Worm (Caenorhabditis elegans) whole organism, early embryonic: ENCODE measurements around the gene H14E04.2.
A peak's percentile ranks its signal among the peaks of the same experiment; 100 is the strongest.

Experiments
- F13C5.2 ChIP-seq: sonication (generic microtip); optimal IDR thresholded peaks from 2 replicates; lab custom pipeline; 2017; ENCODE audit warnings: mild to moderate bottlenecking, missing genetic modification characterization, inconsistent platforms, missing compliant biosample characterization
- ceh-13 ChIP-seq: fragments of 200-800 bp; sonication (Bioruptor generic); optimal IDR thresholded peaks from 2 replicates; lab custom pipeline; 2018; ENCODE audit warnings: mild to moderate bottlenecking, missing genetic modification characterization, missing compliant biosample characterization
- ceh-36 ChIP-seq: sonication (generic microtip); optimal IDR thresholded peaks from 2 replicates; lab custom pipeline; 2016; ENCODE audit warnings: missing genetic modification characterization, inconsistent platforms, missing compliant biosample characterization
- ets-7 ChIP-seq: sonication (generic microtip); optimal IDR thresholded peaks from 2 replicates; lab custom pipeline; 2016; ENCODE audit warnings: missing genotype, missing genetic modification characterization, missing compliant biosample characterization
- hmbx-1 ChIP-seq: sonication (generic microtip); optimal IDR thresholded peaks from 2 replicates; lab custom pipeline; 2016; ENCODE audit warnings: mild to moderate bottlenecking, missing genetic modification characterization, missing compliant biosample characterization
- hmg-4 ChIP-seq: fragments of 200-800 bp; sonication (Bioruptor generic); optimal IDR thresholded peaks from 2 replicates; lab custom pipeline; 2018; ENCODE audit warnings: mild to moderate bottlenecking, missing genetic modification characterization, missing compliant biosample characterization
- hnd-1 ChIP-seq: sonication (generic microtip); optimal IDR thresholded peaks from 2 replicates; lab custom pipeline; 2016; ENCODE audit warnings: missing genetic modification characterization, missing compliant biosample characterization
- scrt-1 ChIP-seq: fragments of 200-800 bp; sonication (Bioruptor generic); IDR thresholded peaks from 2 replicates; pipeline ENCODE4 v1.3.6; 2022; ENCODE audit warnings: missing genetic modification characterization, missing compliant biosample characterization
- sea-1 ChIP-seq: fragments of 200-800 bp; sonication (Bioruptor generic); conservative IDR thresholded peaks from 2 replicates; pipeline ENCODE4 v1.3.6; 2022; ENCODE audit warnings: missing genetic modification characterization, missing compliant biosample characterization
- tbx-11 ChIP-seq: fragments of 200-800 bp; sonication (Bioruptor generic); IDR thresholded peaks from 2 replicates; pipeline ENCODE4 v1.3.6; 2022; ENCODE audit warnings: missing genetic modification characterization, missing compliant biosample characterization
- tbx-37 ChIP-seq: fragments of 200-800 bp; sonication (Bioruptor generic); conservative IDR thresholded peaks from 2 replicates; pipeline ENCODE4 v1.3.6; 2022; ENCODE audit warnings: missing genetic modification reagents, missing genetic modification characterization, missing compliant biosample characterization
- tra-4 ChIP-seq: sonication (generic microtip); optimal IDR thresholded peaks from 2 replicates; lab custom pipeline; 2017; ENCODE audit warnings: missing genetic modification characterization, missing compliant biosample characterization

H14E04.2 gene

DNA sequence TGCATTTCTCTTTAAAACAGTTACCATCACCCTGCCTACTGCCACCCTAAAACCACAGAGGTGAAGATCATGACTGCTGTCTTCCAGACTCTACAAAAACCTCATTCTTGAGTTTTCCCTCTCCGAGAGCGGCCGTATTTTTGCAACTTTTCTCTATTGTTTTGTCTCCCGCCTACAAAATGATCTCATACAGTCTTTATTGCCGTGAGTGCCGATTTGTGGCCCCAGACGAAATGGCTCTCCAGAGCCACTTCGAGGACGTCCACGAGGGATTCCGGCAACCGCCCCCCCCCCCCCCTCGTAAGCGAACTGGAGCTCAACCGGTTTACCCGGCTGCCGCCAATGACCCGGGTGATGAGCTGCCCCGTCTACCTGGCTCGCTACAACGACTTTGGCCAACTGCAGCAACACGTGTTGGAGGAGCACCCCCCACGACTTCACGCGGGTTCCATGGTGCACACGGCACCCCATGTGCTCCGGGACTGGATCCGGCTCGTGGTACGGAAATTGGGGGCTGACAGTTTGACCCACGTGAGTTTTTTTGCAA is 48.9 kb downstream of the H14E04.2 start:
- no peak for TF ChIP-seq tbx-37
- TF ChIP-seq hmg-4 (GFP tag; lab: Kevin White, UChicago), result peak; percentile 27
- no peak for TF ChIP-seq scrt-1 (GFP tag; lab: Robert Waterston, UW)

DNA sequence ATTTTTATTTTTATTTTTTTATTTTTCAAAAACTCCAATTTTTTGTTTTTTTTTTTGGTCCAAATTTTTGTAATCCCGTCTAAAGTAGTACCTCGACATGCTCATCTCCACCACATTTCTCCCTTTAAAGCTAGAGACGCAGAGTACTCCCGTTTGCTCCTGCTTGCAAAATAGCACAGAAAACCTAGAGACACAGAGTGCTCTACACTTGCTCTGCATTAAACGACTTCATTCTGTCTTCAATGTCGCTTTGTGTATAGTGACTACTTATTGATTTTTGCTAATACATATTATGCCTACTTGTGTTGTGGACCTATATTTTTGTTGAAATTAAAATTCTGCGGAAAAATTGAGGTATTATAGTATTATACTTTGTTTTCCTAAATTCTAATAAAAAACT is 50.1 kb downstream of the H14E04.2 start, which contains the start of gene W04B5.8:
Gene W04B5.8 (plus strand): TSS at position 195 of the 400 bp plus-strand sequence.
- TF ChIP-seq ceh-36 (tag; lab: Kevin White, UChicago), result no peak
- no peak for TF ChIP-seq sea-1
- no peak for TF ChIP-seq ceh-13
- no peak for TF ChIP-seq ets-7 (tag; lab: Kevin White, UChicago)
- no peak for TF ChIP-seq tra-4 (tag; lab: Kevin White, UChicago)
- no peak for TF ChIP-seq hnd-1 (tag; lab: Kevin White, UChicago)
- no peak for TF ChIP-seq hmbx-1 (tag; lab: Kevin White, UChicago)
- no peak for TF ChIP-seq hmg-4 (GFP tag; lab: Kevin White, UChicago)

DNA sequence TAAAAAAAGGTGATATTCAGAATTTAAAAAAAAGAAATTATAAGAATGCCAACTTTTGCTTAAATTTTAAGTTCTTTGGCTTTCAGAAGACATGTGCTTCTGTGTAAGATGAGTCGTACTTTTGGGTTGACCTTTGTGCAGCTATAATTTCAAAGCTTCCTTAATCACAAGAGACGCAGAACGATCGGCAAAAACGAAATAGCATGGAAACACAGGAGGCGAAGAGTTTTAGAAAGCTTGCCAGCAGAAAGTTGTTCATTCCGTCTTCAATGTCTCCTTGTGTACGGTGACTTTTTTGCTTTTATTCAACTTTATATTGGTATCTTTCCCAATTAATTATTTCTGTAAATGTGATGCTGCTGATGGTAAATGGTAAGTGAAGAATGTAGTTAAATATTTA is 56.9 kb downstream of the H14E04.2 start:
- TF ChIP-seq sea-1 (no peak), scrt-1 (GFP tag; lab: Robert Waterston, UW) (no peak), F13C5.2 (tag; lab: Kevin White, UChicago) (no peak), tbx-11 (GFP tag; lab: Robert Waterston, UW) (no peak)
